Worm (Caenorhabditis elegans): ENCODE measurements around the gene rbg-1.

DNA sequence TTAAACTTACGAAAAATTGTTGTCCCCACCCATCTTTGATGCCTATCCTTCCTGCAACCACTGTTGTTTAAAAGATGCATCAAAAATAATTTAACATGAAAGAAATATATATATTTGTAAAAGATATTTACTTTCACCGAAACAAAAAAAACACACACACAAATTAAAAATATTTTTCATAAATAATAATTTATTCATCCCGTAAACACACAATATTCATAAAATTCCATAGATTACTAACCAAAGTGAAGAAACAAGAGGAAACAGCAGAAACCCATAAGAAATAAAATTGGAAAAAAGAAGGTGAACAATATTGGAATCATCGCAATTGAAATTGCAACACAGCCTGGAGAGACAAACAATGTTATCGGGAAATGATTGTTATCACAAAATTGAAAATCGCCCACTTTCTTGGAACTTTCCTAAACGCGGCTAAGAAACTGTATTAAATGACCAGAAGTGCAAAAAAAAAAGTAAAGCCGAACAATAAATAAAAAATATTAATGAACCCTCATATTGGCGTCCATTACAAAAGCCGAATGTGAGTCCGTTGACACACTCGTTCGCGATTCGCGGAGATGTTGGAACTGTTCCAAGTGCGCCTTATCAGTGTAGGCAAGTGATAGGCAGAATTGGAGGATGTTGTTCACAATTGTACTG lies 20.7 kb downstream of the rbg-1 start, which contains the start of gene slc-25A18.1:
- no peak for TF ChIP-seq alr-1 (tag; optimal IDR thresholded peaks at IDR 0.05)
- no peak for TF ChIP-seq lsy-2 (tag; optimal IDR thresholded peaks at IDR 0.05)
- TF ChIP-seq ZK546.5 (tag; optimal IDR thresholded peaks at IDR 0.05): no peak
- TF ChIP-seq fos-1 (tag; optimal IDR thresholded peaks at IDR 0.05): no peak
- no peak for TF ChIP-seq lin-39 (tag; optimal IDR thresholded peaks at IDR 0.05)

All from whole organism, L2 larva.